Worm (Caenorhabditis elegans) whole organism, L2 larva: ENCODE results near the gene parn-2.

Source experiments
- C34F6.9 ChIP-seq: fragments of 150-350 bp; optimal IDR thresholded peaks from 2 replicates; lab custom pipeline; 2014; ENCODE audit warnings: missing biosample characterization, missing genetic modification characterization
- F13H6.1 ChIP-seq: sonication (generic microtip); optimal IDR thresholded peaks from 2 replicates; lab custom pipeline; 2016; ENCODE audit warnings: missing genetic modification characterization, missing compliant biosample characterization
- R02D3.7 ChIP-seq: fragments of 150-350 bp; optimal IDR thresholded peaks from 2 replicates; lab custom pipeline; 2014; ENCODE audit warnings: missing biosample characterization, missing genetic modification characterization
- ZK546.5 ChIP-seq: sonication (generic microtip); optimal IDR thresholded peaks from 2 replicates; lab custom pipeline; 2017; ENCODE audit warnings: missing biosample characterization, missing genetic modification characterization
- ama-1 ChIP-seq: fragments of 150-350 bp; optimal IDR thresholded peaks from 2 replicates; lab custom pipeline; 2018; ENCODE audit warnings: inconsistent platforms
- blmp-1 ChIP-seq: sonication (generic microtip); optimal IDR thresholded peaks from 2 replicates; lab custom pipeline; 2017; ENCODE audit warnings: missing genetic modification characterization, mild to moderate bottlenecking, missing compliant biosample characterization, antibody characterized with exemption, moderate library complexity; ENCODE audit not compliant: insufficient read depth
- ceh-16 ChIP-seq: fragments of 150-350 bp; optimal IDR thresholded peaks from 2 replicates; lab custom pipeline; 2014; ENCODE audit warnings: missing biosample characterization, missing genetic modification characterization
- ceh-82 ChIP-seq: fragments of 150-350 bp; optimal IDR thresholded peaks from 2 replicates; lab custom pipeline; 2014; ENCODE audit warnings: missing biosample characterization, missing genetic modification characterization
- crh-2 ChIP-seq: sonication (generic microtip); optimal IDR thresholded peaks from 2 replicates; lab custom pipeline; 2017; ENCODE audit warnings: missing biosample characterization, missing genetic modification characterization
- dmd-4 ChIP-seq: sonication (generic microtip); optimal IDR thresholded peaks from 2 replicates; lab custom pipeline; 2017; ENCODE audit warnings: missing biosample characterization, missing genetic modification characterization
- egl-27 ChIP-seq: sonication (generic microtip); optimal IDR thresholded peaks from 3 replicates; lab custom pipeline; 2017; ENCODE audit warnings: missing biosample characterization, missing genetic modification reagents, missing genetic modification characterization
- elt-1 ChIP-seq: fragments of 150-350 bp; optimal IDR thresholded peaks from 2 replicates; lab custom pipeline; 2014; ENCODE audit warnings: missing biosample characterization, missing genetic modification characterization
- elt-3 ChIP-seq: sonication (generic microtip); optimal IDR thresholded peaks from 2 replicates; lab custom pipeline; 2017; ENCODE audit warnings: missing biosample characterization, missing genetic modification characterization
- fos-1 ChIP-seq: fragments of 150-350 bp; optimal IDR thresholded peaks from 2 replicates; lab custom pipeline; 2014; ENCODE audit warnings: missing biosample characterization, missing genetic modification characterization
- gmeb-1 ChIP-seq: fragments of 150-350 bp; optimal IDR thresholded peaks from 2 replicates; lab custom pipeline; 2014; ENCODE audit warnings: missing biosample characterization, missing genetic modification characterization
- lin-11 ChIP-seq: fragments of 150-350 bp; sonication (generic microtip); optimal IDR thresholded peaks from 2 replicates; lab custom pipeline; 2014; ENCODE audit warnings: missing biosample characterization, missing genetic modification characterization, inconsistent platforms, mixed read lengths
- lin-13 ChIP-seq: fragments of 150-350 bp; optimal IDR thresholded peaks from 2 replicates; lab custom pipeline; 2014; ENCODE audit warnings: missing biosample characterization, missing genetic modification reagents, missing genetic modification characterization
- lsy-2 ChIP-seq, 2 experiments: fragments of 150-350 bp in 1 of 2; sonication (generic microtip) in 1 of 2; optimal IDR thresholded peaks; 2 replicates each; lab custom pipeline; 2014 to 2017; ENCODE audit warnings: missing biosample characterization in 2 of 2, missing genetic modification characterization in 2 of 2
- mab-5 ChIP-seq: fragments of 150-350 bp; optimal IDR thresholded peaks from 2 replicates; lab custom pipeline; 2014; ENCODE audit warnings: missing biosample characterization, missing genetic modification characterization
- mbf-1 ChIP-seq: sonication (generic microtip); optimal IDR thresholded peaks from 2 replicates; lab custom pipeline; 2017; ENCODE audit warnings: missing biosample characterization, missing genetic modification characterization
- mdl-1 ChIP-seq, 2 experiments: fragments of 150-350 bp in 1 of 2; sonication (generic microtip) in 1 of 2; optimal IDR thresholded peaks; 2 replicates each; lab custom pipeline; 2017; ENCODE audit warnings: missing biosample characterization in 2 of 2, missing genetic modification characterization in 2 of 2
- nhr-10 ChIP-seq: sonication (generic microtip); optimal IDR thresholded peaks from 2 replicates; lab custom pipeline; 2017; ENCODE audit warnings: missing biosample characterization, missing genetic modification characterization
- nhr-12 ChIP-seq: fragments of 150-350 bp; optimal IDR thresholded peaks from 2 replicates; lab custom pipeline; 2014; ENCODE audit warnings: missing biosample characterization, missing genetic modification characterization
- nhr-129 ChIP-seq: fragments of 150-350 bp; optimal IDR thresholded peaks from 2 replicates; lab custom pipeline; 2014; ENCODE audit warnings: missing biosample characterization, missing genetic modification characterization
- nhr-21 ChIP-seq: fragments of 150-350 bp; optimal IDR thresholded peaks from 2 replicates; lab custom pipeline; 2014; ENCODE audit warnings: missing biosample characterization, missing genetic modification characterization
- nhr-23 ChIP-seq: fragments of 150-350 bp; optimal IDR thresholded peaks from 2 replicates; lab custom pipeline; 2014; ENCODE audit warnings: missing biosample characterization, missing genetic modification reagents, missing genetic modification characterization
- nhr-237 ChIP-seq: fragments of 150-350 bp; optimal IDR thresholded peaks from 2 replicates; lab custom pipeline; 2014; ENCODE audit warnings: missing biosample characterization, missing genetic modification characterization
- nhr-25 ChIP-seq: fragments of 150-350 bp; sonication (generic microtip); optimal IDR thresholded peaks from 3 replicates; lab custom pipeline; 2014; ENCODE audit warnings: missing biosample characterization, missing genetic modification characterization
- nhr-77 ChIP-seq: fragments of 150-350 bp; optimal IDR thresholded peaks from 2 replicates; lab custom pipeline; 2014; ENCODE audit warnings: missing biosample characterization, missing genetic modification characterization
- peb-1 ChIP-seq: fragments of 150-350 bp; optimal IDR thresholded peaks from 2 replicates; lab custom pipeline; 2014; ENCODE audit warnings: missing biosample characterization, missing genetic modification characterization
- sem-4 ChIP-seq: fragments of 150-350 bp; optimal IDR thresholded peaks from 2 replicates; lab custom pipeline; 2014; ENCODE audit warnings: missing biosample characterization, missing genetic modification reagents, missing genetic modification characterization
- sma-3 ChIP-seq: sonication (generic microtip); optimal IDR thresholded peaks from 2 replicates; lab custom pipeline; 2016; ENCODE audit warnings: missing genetic modification reagents, missing genetic modification characterization, missing compliant biosample characterization
- sma-9 ChIP-seq, 2 experiments: fragments of 150-350 bp in 1 of 2; sonication (generic microtip) in 1 of 2; optimal IDR thresholded peaks; 2 replicates each; lab custom pipeline; 2014 to 2016; ENCODE audit warnings: missing genetic modification characterization in 2 of 2, mild to moderate bottlenecking in 1 of 2, missing biosample characterization in 1 of 2, missing compliant biosample characterization in 1 of 2, missing genetic modification reagents in 1 of 2, moderate library complexity in 1 of 2
- snpc-4 ChIP-seq: fragments of 150-350 bp; optimal IDR thresholded peaks from 2 replicates; lab custom pipeline; 2014; ENCODE audit warnings: missing biosample characterization, missing genetic modification characterization
- unc-39 ChIP-seq: fragments of 150-350 bp; optimal IDR thresholded peaks from 2 replicates; lab custom pipeline; 2014; ENCODE audit warnings: missing biosample characterization, missing genetic modification characterization
- unc-55 ChIP-seq: fragments of 150-350 bp; sonication (generic microtip); optimal IDR thresholded peaks from 3 replicates; lab custom pipeline; 2014; ENCODE audit warnings: missing biosample characterization, missing genetic modification reagents, missing genetic modification characterization
- unc-62 ChIP-seq: fragments of 150-350 bp; optimal IDR thresholded peaks from 2 replicates; lab custom pipeline; 2014; ENCODE audit warnings: missing biosample characterization, missing genetic modification reagents, missing genetic modification characterization
- zag-1 ChIP-seq: fragments of 150-350 bp; optimal IDR thresholded peaks from 2 replicates; lab custom pipeline; 2014; ENCODE audit warnings: missing biosample characterization, missing genetic modification characterization
- ztf-1 ChIP-seq: fragments of 200-800 bp; sonication (Bioruptor generic); conservative IDR thresholded peaks from 2 replicates; pipeline ENCODE4 v1.3.6; 2022; ENCODE audit warnings: missing genetic modification characterization, missing compliant biosample characterization
- ztf-11 ChIP-seq: sonication (generic microtip); optimal IDR thresholded peaks from 2 replicates; lab custom pipeline; 2017; ENCODE audit warnings: missing biosample characterization, missing genetic modification characterization
- ztf-4 ChIP-seq: fragments of 150-350 bp; optimal IDR thresholded peaks from 2 replicates; lab custom pipeline; 2014; ENCODE audit warnings: missing biosample characterization, missing genetic modification characterization

The parn-2 gene

DNA sequence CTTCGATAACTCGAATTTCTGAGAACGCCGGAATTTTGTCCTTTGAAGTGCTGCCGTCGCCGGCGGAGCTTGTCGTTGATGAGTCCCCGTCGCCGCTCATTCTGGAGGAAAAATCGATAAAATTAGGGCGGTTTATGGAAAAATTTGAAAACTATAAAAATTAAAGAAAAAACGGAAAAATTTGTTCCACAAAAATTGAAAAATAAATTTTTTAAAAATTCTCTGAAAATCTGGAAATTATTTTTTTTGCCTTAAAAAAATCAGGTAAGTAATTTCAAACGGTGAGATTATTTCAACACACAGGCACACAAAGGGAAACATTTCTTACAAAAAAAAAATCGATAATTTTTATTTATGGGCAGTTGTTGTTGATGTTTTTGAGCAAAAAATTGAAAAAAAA, at the start of gene parn-2:
parn-2 (minus strand) TSS at position 101 of the 400 bp plus-strand sequence.
- TF ChIP-seq egl-27 (no peak), crh-2 (no peak), elt-3 (tag; lab: Kevin White, UChicago) (no peak), nhr-23 (no peak), mab-5 (no peak), ama-1 (lab: Kevin White, UChicago) (no peak), dmd-4 (tag; lab: Kevin White, UChicago) (no peak), F13H6.1 (tag; lab: Kevin White, UChicago) (no peak), unc-39 (tag; lab: Kevin White, UChicago) (no peak), ceh-16 (tag; lab: Kevin White, UChicago) (no peak), blmp-1 (tag; lab: Kevin White, UChicago) (no peak), nhr-237 (tag; lab: Kevin White, UChicago) (no peak), nhr-25 (tag; lab: Kevin White, UChicago) (no peak), nhr-10 (tag; lab: Kevin White, UChicago) (no peak), nhr-12 (no peak), ztf-1 (no peak), ztf-4 (tag; lab: Kevin White, UChicago) (no peak), nhr-129 (tag; lab: Kevin White, UChicago) (no peak)

- no peak for TF ChIP-seq R02D3.7 (tag; lab: Kevin White, UChicago)
- no peak for TF ChIP-seq mbf-1
- no peak for TF ChIP-seq lsy-2 (tag; optimal IDR thresholded peaks at IDR 0.05; lab: Kevin White, UChicago)
- TF ChIP-seq nhr-25 (tag; lab: Kevin White, UChicago) = no peak
- TF ChIP-seq nhr-21 = no peak
- TF ChIP-seq zag-1 (tag; lab: Kevin White, UChicago) = no peak
These were observed 46.7 kb upstream of the parn-2 start, which contains the start of gene sre-50 for ce11 chrII:12303142-12303541. Gene sre-50 (plus strand): TSS chrII:12303525.

DNA sequence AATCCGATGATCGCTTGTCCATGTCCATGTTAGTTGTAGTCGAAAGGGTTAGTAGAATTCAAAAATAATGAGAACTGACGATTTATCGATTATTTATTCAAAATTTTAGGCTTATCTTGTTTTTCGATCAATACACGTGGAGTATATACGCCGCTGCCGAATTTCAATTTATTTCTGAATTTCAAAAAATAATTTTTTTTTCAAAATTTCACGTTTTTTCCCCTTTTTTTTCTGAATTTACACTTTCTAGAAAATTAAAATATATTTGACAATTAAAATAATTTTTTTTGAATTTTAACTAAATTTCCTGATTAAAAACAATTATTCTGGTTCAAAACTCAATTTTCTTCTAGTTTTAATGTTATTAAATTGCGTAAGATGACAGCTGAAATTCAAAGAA, 45.9 kb upstream of the parn-2 start, which contains the start of gene C50E10.1:
C50E10.1 (minus strand) TSS at position 101 of the 400 bp plus-strand sequence.
- no peak for TF ChIP-seq ztf-4 (tag; lab: Kevin White, UChicago)
- no peak for TF ChIP-seq unc-39 (tag; lab: Kevin White, UChicago)
- no peak for TF ChIP-seq blmp-1 (tag; lab: Kevin White, UChicago)
- no peak for TF ChIP-seq sem-4 (tag; lab: Kevin White, UChicago)
- no peak for TF ChIP-seq ceh-82 (tag; lab: Kevin White, UChicago)
- no peak for TF ChIP-seq sma-9 (GFP tag; optimal IDR thresholded peaks at IDR 0.05; lab: Kevin White, UChicago)
- TF ChIP-seq sma-9 (tag; optimal IDR thresholded peaks at IDR 0.05; lab: Kevin White, UChicago) = no peak
- TF ChIP-seq mab-5 = no peak
- TF ChIP-seq lin-13 (GFP tag; lab: Kevin White, UChicago) = no peak
- no peak for TF ChIP-seq gmeb-1
- TF ChIP-seq unc-55 = no peak
- no peak for TF ChIP-seq nhr-237 (tag; lab: Kevin White, UChicago)
- TF ChIP-seq R02D3.7 (tag; lab: Kevin White, UChicago) = no peak
- no peak for TF ChIP-seq dmd-4 (tag; lab: Kevin White, UChicago)
- TF ChIP-seq C34F6.9 (tag; lab: Kevin White, UChicago) = no peak
- no peak for TF ChIP-seq sma-3
- no peak for TF ChIP-seq nhr-77 (tag; lab: Kevin White, UChicago)
- TF ChIP-seq unc-62 = no peak
- no peak for TF ChIP-seq snpc-4 (tag; lab: Kevin White, UChicago)
- no peak for TF ChIP-seq fos-1 (tag; lab: Kevin White, UChicago)

ce11 chrII:12301233-12301632, 44.8 kb upstream of the parn-2 start:
- TF ChIP-seq lin-11 (tag; lab: Kevin White, UChicago) (no peak), elt-1 (no peak), nhr-23 (no peak), ceh-16 (tag; lab: Kevin White, UChicago) (no peak), blmp-1 (tag; lab: Kevin White, UChicago) (no peak), ztf-4 (tag; lab: Kevin White, UChicago) (no peak), crh-2 (no peak), mdl-1 (tag; optimal IDR thresholded peaks at IDR 0.05; lab: Kevin White, UChicago) (no peak), peb-1 (no peak), elt-3 (tag; lab: Kevin White, UChicago) (no peak), ZK546.5 (no peak), egl-27 (no peak), ceh-82 (tag; lab: Kevin White, UChicago) (no peak), C34F6.9 (tag; lab: Kevin White, UChicago) (no peak), dmd-4 (tag; lab: Kevin White, UChicago) (no peak), ztf-11 (tag; lab: Kevin White, UChicago) (no peak), unc-62 (no peak), zag-1 (tag; lab: Kevin White, UChicago) (no peak)
